Fruit fly (Drosophila melanogaster) whole organism, embryonic: Measurements from ENCODE around the gene CG31883.

ENCODE experiments used
- ATbp ChIP-seq: fragments of 200-800 bp; sonication (Bioruptor generic); optimal IDR thresholded peaks from 2 replicates; lab custom pipeline; 2017; ENCODE audit warnings: missing biosample characterization, mild to moderate bottlenecking, missing genetic modification characterization, missing genetic modification reagents
- Abd-B ChIP-seq: fragments of 200-800 bp; sonication (Bioruptor generic); optimal IDR thresholded peaks from 2 replicates; lab custom pipeline; 2018; ENCODE audit warnings: missing biosample characterization, mild to moderate bottlenecking, missing genetic modification characterization, moderate library complexity
- Antp ChIP-seq: fragments of 200-800 bp; sonication (Bioruptor generic); optimal IDR thresholded peaks from 3 replicates; lab custom pipeline; 2016; ENCODE audit warnings: missing biosample characterization, missing genetic modification characterization
- CG10267 ChIP-seq: fragments of 200-800 bp; sonication (Bioruptor generic); optimal IDR thresholded peaks from 2 replicates; lab custom pipeline; 2018; ENCODE audit warnings: missing biosample characterization, mild to moderate bottlenecking, missing genetic modification characterization, moderate library complexity
- CG12104 ChIP-seq: fragments of 200-800 bp; sonication (Bioruptor generic); optimal IDR thresholded peaks from 3 replicates; lab custom pipeline; 2016; ENCODE audit warnings: missing biosample characterization, missing genetic modification characterization
- CG13775 ChIP-seq: fragments of 200-800 bp; sonication (Bioruptor generic); optimal IDR thresholded peaks from 3 replicates; lab custom pipeline; 2017; ENCODE audit warnings: missing biosample characterization, mild to moderate bottlenecking, missing genetic modification characterization
- CG14050 ChIP-seq: fragments of 200-800 bp; sonication (Bioruptor generic); IDR thresholded peaks from 3 replicates; pipeline ENCODE4 v1.3.6; 2022; ENCODE audit warnings: missing biosample characterization, missing genetic modification characterization
- CG15011 ChIP-seq: fragments of 200-800 bp; sonication (Bioruptor generic); optimal IDR thresholded peaks from 3 replicates; lab custom pipeline; 2018; ENCODE audit warnings: missing biosample characterization, mild to moderate bottlenecking, missing genetic modification characterization
- CG15269 ChIP-seq: fragments of 200-800 bp; sonication (Bioruptor generic); optimal IDR thresholded peaks from 2 replicates; lab custom pipeline; 2018; ENCODE audit warnings: missing biosample characterization, mild to moderate bottlenecking, missing genetic modification characterization, moderate library complexity
- CG15479 ChIP-seq: fragments of 200-800 bp; sonication (Bioruptor generic); optimal IDR thresholded peaks from 3 replicates; lab custom pipeline; 2019; ENCODE audit warnings: missing biosample characterization, mild to moderate bottlenecking, missing genetic modification characterization, moderate library complexity
- CG1603 ChIP-seq: fragments of 200-800 bp; sonication (Bioruptor generic); optimal IDR thresholded peaks from 2 replicates; lab custom pipeline; 2019; ENCODE audit warnings: missing biosample characterization, mild to moderate bottlenecking, missing genetic modification characterization, moderate library complexity
- CG17802 ChIP-seq: fragments of 200-800 bp; sonication (Bioruptor generic); optimal IDR thresholded peaks from 2 replicates; lab custom pipeline; 2018; ENCODE audit warnings: missing biosample characterization, mild to moderate bottlenecking, missing genetic modification characterization, moderate library complexity
- CG18262 ChIP-seq: fragments of 200-800 bp; optimal IDR thresholded peaks from 3 replicates; lab custom pipeline; 2019; ENCODE audit warnings: missing biosample characterization, mild to moderate bottlenecking, missing genetic modification characterization, moderate library complexity
- CG18619 ChIP-seq: fragments of 200-800 bp; sonication (Bioruptor generic); optimal IDR thresholded peaks from 3 replicates; lab custom pipeline; 2017; ENCODE audit warnings: missing biosample characterization, mild to moderate bottlenecking, missing genetic modification characterization
- CG2202 ChIP-seq: fragments of 200-800 bp; sonication (Bioruptor generic); optimal IDR thresholded peaks from 2 replicates; lab custom pipeline; 2018; ENCODE audit warnings: missing biosample characterization, mild to moderate bottlenecking, missing genetic modification characterization
- CG2678 ChIP-seq: fragments of 200-800 bp; sonication (Bioruptor generic); optimal IDR thresholded peaks from 3 replicates; lab custom pipeline; 2019; ENCODE audit warnings: missing biosample characterization, mild to moderate bottlenecking, missing genetic modification characterization, moderate library complexity
- CG3281 ChIP-seq: fragments of 200-800 bp; sonication (Bioruptor generic); optimal IDR thresholded peaks from 3 replicates; lab custom pipeline; 2017; ENCODE audit warnings: missing biosample characterization, mild to moderate bottlenecking, missing genetic modification characterization
- CG34422 ChIP-seq: fragments of 200-800 bp; sonication (Bioruptor generic); IDR thresholded peaks from 3 replicates; pipeline ENCODE4 v1.3.6; 2022; ENCODE audit warnings: missing biosample characterization, missing genetic modification characterization
- CG43689 ChIP-seq: fragments of 200-800 bp; sonication (Bioruptor generic); IDR thresholded peaks from 2 replicates; pipeline ENCODE4 v1.3.6; 2022; ENCODE audit warnings: missing biosample characterization, missing genetic modification characterization
- CG4617 ChIP-seq: fragments of 200-800 bp; sonication (Bioruptor generic); optimal IDR thresholded peaks from 3 replicates; lab custom pipeline; 2016; ENCODE audit warnings: missing biosample characterization, missing genetic modification characterization, borderline replicate concordance
- CG6175 ChIP-seq: fragments of 200-800 bp; sonication (Bioruptor generic); IDR thresholded peaks from 3 replicates; pipeline ENCODE4 v1.3.6; 2022; ENCODE audit warnings: missing biosample characterization, missing genetic modification characterization
- CG8478 ChIP-seq: fragments of >200 bp; optimal IDR thresholded peaks from 2 replicates; lab custom pipeline; 2018
- CG9797 ChIP-seq: fragments of 200-800 bp; sonication (Bioruptor generic); optimal IDR thresholded peaks from 3 replicates; lab custom pipeline; 2018; ENCODE audit warnings: missing biosample characterization, mild to moderate bottlenecking, missing genetic modification characterization
- CHES-1-like ChIP-seq: fragments of 200-800 bp; sonication (Bioruptor generic); optimal IDR thresholded peaks from 2 replicates; lab custom pipeline; 2016; ENCODE audit warnings: missing biosample characterization, missing genetic modification characterization
- Doc3 ChIP-seq: fragments of 200-800 bp; sonication (Bioruptor generic); IDR thresholded peaks from 3 replicates; pipeline ENCODE4 v1.3.6; 2022; ENCODE audit warnings: missing biosample characterization, missing genetic modification characterization; ENCODE audit not compliant: partially characterized antibody
- Fer3 ChIP-seq: fragments of 200-800 bp; sonication (Bioruptor generic); optimal IDR thresholded peaks from 2 replicates; lab custom pipeline; 2018; ENCODE audit warnings: missing biosample characterization, mild to moderate bottlenecking, missing genetic modification characterization, moderate library complexity
- Hr51 ChIP-seq, 2 experiments: fragments of 200-800 bp; sonication (Bioruptor generic); optimal IDR thresholded peaks; 2 replicates in 1 of 2; 3 replicates in 1 of 2; lab custom pipeline; 2016 to 2018; ENCODE audit warnings: missing biosample characterization in 2 of 2, missing genetic modification characterization in 2 of 2, mild to moderate bottlenecking in 1 of 2, moderate library complexity in 1 of 2
- Hr78 ChIP-seq, 2 experiments: fragments of 200-800 bp in 1 of 2; fragments of >200 bp in 1 of 2; sonication (Bioruptor generic) in 1 of 2; optimal IDR thresholded peaks; 2 replicates each; lab custom pipeline; 2017 to 2019; ENCODE audit warnings: missing biosample characterization in 2 of 2, missing genetic modification characterization in 2 of 2, mild to moderate bottlenecking in 1 of 2, moderate library complexity in 1 of 2
- MESR4 ChIP-seq: fragments of 200-800 bp; sonication (Bioruptor generic); optimal IDR thresholded peaks from 2 replicates; lab custom pipeline; 2018; ENCODE audit warnings: missing biosample characterization, mild to moderate bottlenecking, missing genetic modification characterization, moderate library complexity
- Nf-YA ChIP-seq: fragments of 200-800 bp; sonication (Bioruptor generic); IDR thresholded peaks from 2 replicates; pipeline ENCODE4 v1.3.6; 2022; ENCODE audit warnings: missing biosample characterization, missing genetic modification characterization
- Sox100B ChIP-seq: fragments of 200-800 bp; sonication (Bioruptor generic); optimal IDR thresholded peaks from 3 replicates; lab custom pipeline; 2018; ENCODE audit warnings: missing biosample characterization, mild to moderate bottlenecking, missing genetic modification characterization
- Trl ChIP-seq, 3 experiments: fragments of >200 bp in 2 of 3; fragments of 200-800 bp in 1 of 3; sonication (Bioruptor generic) in 1 of 3; optimal IDR thresholded peaks; 2 replicates in 1 of 3; 3 replicates in 2 of 3; lab custom pipeline; 2016 to 2017; ENCODE audit warnings: missing biosample characterization in 1 of 3, missing genetic modification characterization in 1 of 3
- Usf ChIP-seq: fragments of 200-800 bp; sonication (Bioruptor generic); optimal IDR thresholded peaks from 2 replicates; lab custom pipeline; 2017; ENCODE audit warnings: missing genotype, missing biosample characterization, missing genetic modification characterization
- crp ChIP-seq, 2 experiments: fragments of 200-800 bp; sonication (Bioruptor generic); optimal IDR thresholded peaks; 2 replicates in 1 of 2; 3 replicates in 1 of 2; lab custom pipeline; 2017; ENCODE audit warnings: missing biosample characterization in 2 of 2, missing genetic modification characterization in 2 of 2, mild to moderate bottlenecking in 1 of 2, moderate library complexity in 1 of 2
- h ChIP-seq: fragments of >200 bp; optimal IDR thresholded peaks from 2 replicates; lab custom pipeline; 2017
- hb ChIP-seq: fragments of 200-800 bp; sonication (Bioruptor generic); IDR thresholded peaks from 3 replicates; pipeline ENCODE4 v1.3.6; 2022; ENCODE audit warnings: missing biosample characterization, missing genetic modification characterization; ENCODE audit not compliant: partially characterized antibody
- kah ChIP-seq: fragments of 200-800 bp; sonication (Bioruptor generic); optimal IDR thresholded peaks from 2 replicates; lab custom pipeline; 2018; ENCODE audit warnings: missing biosample characterization, mild to moderate bottlenecking, missing genetic modification characterization
- mam ChIP-seq: fragments of 200-800 bp; sonication (Bioruptor generic); optimal IDR thresholded peaks from 3 replicates; lab custom pipeline; 2016; ENCODE audit warnings: missing biosample characterization, missing genetic modification characterization
- nerfin-2 ChIP-seq: fragments of 200-800 bp; sonication (Bioruptor generic); IDR thresholded peaks from 2 replicates; pipeline ENCODE4 v1.3.6; 2022; ENCODE audit warnings: missing biosample characterization, missing genetic modification characterization; ENCODE audit not compliant: partially characterized antibody
- nmo ChIP-seq: fragments of 200-800 bp; sonication (Bioruptor generic); optimal IDR thresholded peaks from 2 replicates; lab custom pipeline; 2018; ENCODE audit warnings: missing biosample characterization, mild to moderate bottlenecking, missing genetic modification characterization, moderate library complexity
- otp ChIP-seq: fragments of 200-800 bp; sonication (Bioruptor generic); IDR thresholded peaks from 3 replicates; pipeline ENCODE4, ENCODE4 v1.3.6; 2022; ENCODE audit warnings: missing biosample characterization, missing genetic modification characterization
- ranshi ChIP-seq: fragments of 200-800 bp; sonication (Bioruptor generic); IDR thresholded peaks from 2 replicates; pipeline ENCODE4 v1.3.6; 2022; ENCODE audit warnings: missing biosample characterization, missing genetic modification characterization
- schlank ChIP-seq: fragments of 200-800 bp; sonication (Bioruptor generic); optimal IDR thresholded peaks from 2 replicates; lab custom pipeline; 2018; ENCODE audit warnings: missing biosample characterization, mild to moderate bottlenecking, missing genetic modification characterization
- sens ChIP-seq: fragments of 200-800 bp; sonication (Bioruptor generic); peaks from one replicate; lab custom pipeline; 2016; ENCODE audit warnings: missing biosample characterization, missing genetic modification characterization
- shn ChIP-seq: fragments of 200-800 bp; sonication (Bioruptor generic); optimal IDR thresholded peaks from 3 replicates; lab custom pipeline; 2016; ENCODE audit warnings: missing biosample characterization, missing genetic modification characterization
- sisA ChIP-seq: fragments of 200-800 bp; sonication (Bioruptor generic); IDR thresholded peaks from 2 replicates; pipeline ENCODE4 v1.3.6; 2022; ENCODE audit warnings: missing biosample characterization, missing genetic modification characterization
- slou ChIP-seq: fragments of 200-800 bp; sonication (Bioruptor generic); optimal IDR thresholded peaks from 3 replicates; lab custom pipeline; 2016; ENCODE audit warnings: missing biosample characterization, missing genetic modification characterization
- tup ChIP-seq: fragments of 200-800 bp; sonication (Bioruptor generic); optimal IDR thresholded peaks from 2 replicates; lab custom pipeline; 2016; ENCODE audit warnings: missing biosample characterization, mild to moderate bottlenecking, missing genetic modification characterization, moderate library complexity

The CG31883 gene

DNA sequence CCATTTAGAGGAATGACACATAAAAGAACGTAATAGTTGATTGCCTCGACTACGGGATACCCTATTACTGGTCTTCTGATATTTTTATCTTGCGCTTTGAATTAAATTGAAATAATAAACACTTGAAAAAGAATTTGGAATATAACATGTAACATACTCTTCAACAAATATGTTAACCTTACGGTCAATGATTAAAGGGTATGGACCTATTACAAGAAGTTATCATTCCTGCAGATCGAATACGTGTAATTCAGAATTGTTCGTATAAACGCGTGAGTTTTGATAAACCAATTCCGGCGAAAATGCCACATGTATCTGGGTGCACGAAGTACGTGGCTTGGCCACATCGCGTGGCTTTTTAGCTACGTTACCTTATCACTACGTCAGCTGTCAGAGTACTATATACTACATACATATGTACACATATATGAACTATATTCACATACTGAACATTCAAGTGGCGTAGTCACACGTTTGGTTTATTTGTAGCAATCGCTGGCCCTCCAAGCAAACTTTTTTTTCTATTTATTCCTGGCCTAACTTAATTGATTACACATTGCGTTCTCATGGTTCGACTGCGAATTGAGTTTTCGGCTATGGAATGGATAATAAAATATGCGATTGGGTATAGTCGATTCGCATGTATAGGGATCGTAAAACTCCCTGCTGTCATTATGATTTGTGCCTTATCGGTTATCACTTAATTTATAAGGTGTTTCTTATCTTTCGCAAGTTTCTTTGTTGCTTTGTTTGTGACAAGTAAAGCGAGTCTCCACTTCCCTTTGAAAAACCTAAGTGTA is 29.9 kb upstream of the CG31883 start (continued):
- TF ChIP-seq otp (GFP tag; lab: Robert Waterston, UW), result peak; percentile 53; the same call in 1 of the 3 replicates
- TF ChIP-seq nerfin-2 (GFP tag; lab: Robert Waterston, UW), result no peak
- TF ChIP-seq CG6175, result peak; percentile 15; the same call in 1 of the 3 replicates
- no peak for TF ChIP-seq CG4617 (GFP tag; lab: Kevin White, UChicago)
- TF ChIP-seq CG8478 (lab: Kevin White, UChicago), result no peak
- TF ChIP-seq ATbp (GFP tag; lab: Kevin White, UChicago), result no peak
- TF ChIP-seq shn (GFP tag; lab: Kevin White, UChicago), result peak; percentile 6
- no peak for TF ChIP-seq crp (GFP tag; optimal IDR thresholded peaks at IDR 0.05; lab: Kevin White, UChicago)
- TF ChIP-seq CG18619 (GFP tag; lab: Kevin White, UChicago), result peak; percentile 38
- TF ChIP-seq mam (GFP tag; lab: Kevin White, UChicago), result peak; percentile 74
- TF ChIP-seq slou (GFP tag; lab: Kevin White, UChicago), result peak; percentile 30
- peak; percentile 67 for TF ChIP-seq CG1603 (tag; lab: Kevin White, UChicago)
- peak; percentile 62; the same call in 1 of the 3 replicates for TF ChIP-seq CG34422 (GFP tag; lab: Robert Waterston, UW)
- peak; percentile 32 for TF ChIP-seq CG15269 (tag; lab: Kevin White, UChicago)
- no peak for TF ChIP-seq hb
- TF ChIP-seq CG15011, result peak; percentile 25
- TF ChIP-seq CG13775 (GFP tag; lab: Kevin White, UChicago), result peak; percentile 26
- TF ChIP-seq MESR4 (GFP tag; lab: Kevin White, UChicago), result no peak
- TF ChIP-seq CG12104, result peak; percentile 48
- no peak for TF ChIP-seq CG43689 (GFP tag; lab: Robert Waterston, UW)
- TF ChIP-seq nmo (GFP tag; lab: Kevin White, UChicago), result peak; percentile 78
- TF ChIP-seq ranshi (GFP tag; lab: Robert Waterston, UW), result peak; percentile 65; the same call in 1 of the 2 replicates
- TF ChIP-seq Trl (optimal IDR thresholded peaks at IDR 0.05; lab: Kevin White, UChicago), result no peak
- no peak for TF ChIP-seq Trl (GFP tag; optimal IDR thresholded peaks at IDR 0.05; lab: Kevin White, UChicago)
- TF ChIP-seq tup, result no peak
- peak; percentile 78 for TF ChIP-seq CG2678 (tag; lab: Kevin White, UChicago)
- peak; percentile 3 for TF ChIP-seq Antp (GFP tag; lab: Kevin White, UChicago)
- TF ChIP-seq CG15479, result no peak
- TF ChIP-seq Hr51 (GFP tag; optimal IDR thresholded peaks at IDR 0.05; lab: Kevin White, UChicago), result peak; percentile 43 to 76
- TF ChIP-seq sisA (GFP tag; lab: Robert Waterston, UW), result peak; percentile 34
- no peak for TF ChIP-seq CG9797 (GFP tag; lab: Kevin White, UChicago)
- TF ChIP-seq CG18262 (tag; lab: Kevin White, UChicago), result peak; percentile 73
- TF ChIP-seq CG2202 (tag; lab: Kevin White, UChicago), result no peak
- TF ChIP-seq CG17802, result no peak
- TF ChIP-seq Hr78 (GFP tag; optimal IDR thresholded peaks at IDR 0.05; lab: Kevin White, UChicago), result no peak
- TF ChIP-seq h (lab: Kevin White, UChicago), result no peak
- TF ChIP-seq sens (GFP tag; lab: Kevin White, UChicago), result peak; percentile 93
- TF ChIP-seq kah, result no peak
- TF ChIP-seq Sox100B (GFP tag; lab: Kevin White, UChicago), result peak; percentile 49
- TF ChIP-seq schlank (tag; lab: Kevin White, UChicago), result no peak
- TF ChIP-seq CG10267, result peak; percentile 48
- TF ChIP-seq Fer3 (tag; lab: Kevin White, UChicago), result peak; percentile 72
- peak; percentile 54 for TF ChIP-seq Abd-B (GFP tag; lab: Kevin White, UChicago)
- no peak for TF ChIP-seq Usf (GFP tag; lab: Kevin White, UChicago)
- TF ChIP-seq Nf-YA, result no peak
- TF ChIP-seq CG14050 (GFP tag; lab: Robert Waterston, UW), result peak; percentile 56
- TF ChIP-seq CG3281 (GFP tag; lab: Kevin White, UChicago), result peak; percentile 74
- TF ChIP-seq Doc3 (GFP tag; lab: Robert Waterston, UW), result no peak
- no peak for TF ChIP-seq CHES-1-like (GFP tag; lab: Kevin White, UChicago)
